Worm (Caenorhabditis elegans): Measurements from ENCODE around the gene M88.3.

ce11 chrIII:4594324-4594723 is 49.5 kb upstream of the M88.3 start, which contains the start of gene apc-11:
- TF ChIP-seq elt-3 (tag; optimal IDR thresholded peaks at IDR 0.05), result no peak
- no peak for TF ChIP-seq mdl-1 (tag; optimal IDR thresholded peaks at IDR 0.05)
- no peak for TF ChIP-seq lsy-2 (tag; optimal IDR thresholded peaks at IDR 0.05)
